Fruit fly (Drosophila melanogaster) whole organism: ENCODE measurements around the gene LUBEL.

Experiments used
- CG8478 ChIP-seq: fragments of >200 bp; optimal IDR thresholded peaks from 2 replicates; lab custom pipeline; 2018; ENCODE audit warnings: inconsistent platforms
- Dll ChIP-seq: fragments of >200 bp; optimal IDR thresholded peaks from 2 replicates; lab custom pipeline; 2017
- EcR ChIP-seq, 2 experiments: fragments of >200 bp; optimal IDR thresholded peaks; 2 replicates each; lab custom pipeline; 2017; ENCODE audit warnings: missing biosample characterization in 2 of 2, missing genetic modification characterization in 2 of 2, missing genetic modification reagents in 2 of 2
- pan ChIP-seq: fragments of >200 bp; optimal IDR thresholded peaks from 2 replicates; lab custom pipeline; 2017
- psq ChIP-seq: fragments of >200 bp; optimal IDR thresholded peaks from 2 replicates; lab custom pipeline; 2017
- usp ChIP-seq: fragments of >200 bp; optimal IDR thresholded peaks from 2 replicates; lab custom pipeline; 2017; ENCODE audit warnings: missing biosample characterization, missing genetic modification characterization, mixed read lengths

The LUBEL gene

DNA sequence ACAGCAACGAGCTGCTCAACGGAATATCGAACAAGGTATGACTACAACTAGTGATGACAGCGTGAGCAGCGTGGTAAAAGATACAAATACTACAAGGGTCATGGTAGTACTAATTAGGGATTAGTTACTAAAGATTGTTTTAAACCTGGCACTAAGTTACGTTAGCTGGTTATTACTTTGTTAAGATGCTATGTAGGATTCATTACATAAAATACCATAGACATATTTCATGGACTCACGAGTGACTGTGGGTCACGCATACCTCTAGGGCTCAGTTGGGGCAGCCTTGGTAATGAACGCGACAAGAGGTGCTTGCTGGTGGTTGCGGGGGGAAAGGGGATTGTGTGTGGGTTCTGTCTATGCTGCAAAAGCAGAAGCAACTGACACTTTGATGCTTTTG, 2.3 kb upstream of the LUBEL start:
- TF ChIP-seq psq (lab: Kevin White, UChicago) (no peak), CG8478 (no peak), usp (GFP tag; lab: Kevin White, UChicago) (no peak), EcR (GFP tag; optimal IDR thresholded peaks at IDR 0.05; lab: Kevin White, UChicago) (no peak), pan (lab: Kevin White, UChicago) (no peak), Dll (no peak)

DNA sequence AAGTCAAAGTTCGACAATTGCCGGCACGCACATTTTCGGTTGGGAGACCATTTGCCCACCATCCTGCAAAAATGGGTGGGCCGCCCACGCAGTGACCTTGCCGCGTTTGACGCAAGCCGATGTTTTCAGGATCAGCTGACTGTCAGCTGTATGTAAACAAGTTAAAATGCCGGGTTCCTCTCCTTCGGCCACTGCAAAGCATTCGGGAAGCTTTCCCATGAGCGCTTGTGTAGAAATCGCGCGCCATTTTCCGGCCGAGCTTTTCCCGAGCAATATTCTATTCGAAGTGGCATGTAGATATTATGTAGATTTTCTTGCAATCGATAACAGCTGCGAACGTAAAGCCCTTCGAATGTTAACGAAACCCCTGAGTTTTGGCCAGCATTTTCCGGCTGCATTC, 1.1 kb upstream of the LUBEL start, which contains the start of gene CG17378:
Gene CG17378 (plus strand): TSS at position 397 of the 400 bp plus-strand sequence.
- TF ChIP-seq EcR (GFP tag; optimal IDR thresholded peaks at IDR 0.05; lab: Kevin White, UChicago) (no peak), pan (lab: Kevin White, UChicago) (no peak), usp (GFP tag; lab: Kevin White, UChicago) (no peak), psq (lab: Kevin White, UChicago) (no peak), CG8478 (no peak)

DNA sequence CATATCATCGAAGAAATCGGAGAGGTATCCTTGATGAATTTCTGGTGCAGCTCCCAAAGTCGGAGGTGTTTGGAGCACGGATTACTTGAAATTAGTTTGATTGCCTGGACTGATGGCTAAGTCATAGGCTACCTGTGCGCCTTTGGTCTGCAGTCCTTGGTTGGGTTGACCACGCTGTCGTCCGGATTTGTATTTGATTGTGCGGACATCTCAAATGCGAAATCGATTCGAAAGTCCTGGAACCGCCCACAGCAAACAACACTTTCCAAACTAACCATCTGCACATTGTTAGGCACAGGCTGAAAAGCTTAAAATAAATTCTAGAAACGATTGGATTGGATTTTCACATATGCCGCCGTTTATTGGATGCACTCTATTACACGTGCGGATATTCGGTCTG, 13.0 kb downstream of the LUBEL start, which contains the start of gene CG11322:
Gene CG11322 (minus strand): TSS at position 101 of the 400 bp plus-strand sequence.
- TF ChIP-seq EcR (GFP tag; optimal IDR thresholded peaks at IDR 0.05; lab: Kevin White, UChicago) (no peak), psq (lab: Kevin White, UChicago) (no peak), usp (GFP tag; lab: Kevin White, UChicago) (no peak), CG8478 (no peak)

DNA sequence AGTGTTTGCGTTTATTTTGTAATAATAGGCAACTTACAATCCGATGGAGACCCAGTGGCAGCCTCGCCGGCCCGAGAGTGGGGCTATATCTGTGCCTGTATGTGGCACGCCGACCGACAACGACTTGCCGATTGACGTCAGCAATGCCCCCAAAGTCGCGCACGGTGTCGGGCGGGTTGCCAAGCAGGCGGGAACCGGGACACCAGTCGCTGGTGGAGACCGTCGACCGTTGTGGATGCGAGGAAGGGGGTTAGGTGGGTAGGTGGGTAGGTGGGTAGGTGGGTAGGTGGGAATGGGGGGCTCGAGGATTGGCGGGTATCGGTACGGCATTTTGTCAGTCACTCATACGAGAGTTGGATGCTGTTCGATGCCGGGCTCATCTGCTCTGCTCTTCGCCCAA, 21.5 kb downstream of the LUBEL start:
- TF ChIP-seq EcR (GFP tag; optimal IDR thresholded peaks at IDR 0.05; lab: Kevin White, UChicago) = no peak
- no peak for TF ChIP-seq CG8478
- no peak for TF ChIP-seq pan (lab: Kevin White, UChicago)
- no peak for TF ChIP-seq usp (GFP tag; lab: Kevin White, UChicago)
- TF ChIP-seq Dll = no peak
- no peak for TF ChIP-seq psq (lab: Kevin White, UChicago)

DNA sequence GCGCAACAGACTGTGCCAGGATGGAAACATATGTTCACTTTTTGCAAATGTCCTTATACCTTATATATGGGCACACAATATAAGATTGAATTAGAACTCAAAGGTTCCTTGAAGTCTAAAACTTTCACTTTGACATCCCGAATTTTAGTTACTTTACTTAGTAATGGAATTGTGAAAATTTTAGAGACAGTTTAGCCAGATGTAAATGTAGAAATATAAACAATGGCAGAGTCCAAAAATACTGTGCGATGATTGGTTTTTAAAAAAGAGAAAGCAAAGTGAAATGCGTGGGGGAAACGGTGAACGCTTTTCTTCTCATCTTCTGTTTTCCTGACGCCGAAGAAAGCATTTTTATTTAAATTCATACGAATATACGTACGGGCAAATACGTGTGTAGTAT, 24.7 kb downstream of the LUBEL start, which contains the start of gene CG44271:
Gene CG44271 (minus strand): TSS at position 101 of the 400 bp plus-strand sequence.
- TF ChIP-seq pan (lab: Kevin White, UChicago) (no peak), usp (GFP tag; lab: Kevin White, UChicago) (no peak), CG8478 (no peak), Dll (no peak), psq (lab: Kevin White, UChicago) (no peak), EcR (GFP tag; optimal IDR thresholded peaks at IDR 0.05; lab: Kevin White, UChicago) (no peak)

DNA sequence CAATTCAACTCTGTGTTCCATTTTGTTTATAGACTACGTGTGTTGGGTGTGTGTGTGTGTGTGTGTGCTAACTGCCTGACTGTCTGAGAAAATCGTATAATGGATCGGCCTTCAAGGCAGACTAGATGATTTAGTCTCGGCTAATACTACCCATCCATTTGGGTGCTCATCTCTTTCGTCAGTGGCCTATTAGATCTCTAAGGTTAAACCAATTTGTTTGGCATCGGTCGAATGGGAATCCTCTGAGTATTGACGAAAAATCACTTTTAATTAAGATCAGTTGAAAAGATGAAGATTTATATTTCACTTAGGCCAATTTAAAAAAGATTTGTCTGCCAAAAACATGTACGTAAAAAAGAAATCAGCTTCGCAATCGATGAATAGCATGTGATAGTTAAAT, 27.0 kb downstream of the LUBEL start, which contains the start of gene CG31910:
Gene CG31910 (minus strand): TSS at position 101 of the 400 bp plus-strand sequence.
- no peak for TF ChIP-seq psq (lab: Kevin White, UChicago)
- no peak for TF ChIP-seq CG8478
- TF ChIP-seq Dll = no peak
- TF ChIP-seq pan (lab: Kevin White, UChicago) = no peak
- no peak for TF ChIP-seq usp (GFP tag; lab: Kevin White, UChicago)
- TF ChIP-seq EcR (GFP tag; optimal IDR thresholded peaks at IDR 0.05; lab: Kevin White, UChicago) = no peak

DNA sequence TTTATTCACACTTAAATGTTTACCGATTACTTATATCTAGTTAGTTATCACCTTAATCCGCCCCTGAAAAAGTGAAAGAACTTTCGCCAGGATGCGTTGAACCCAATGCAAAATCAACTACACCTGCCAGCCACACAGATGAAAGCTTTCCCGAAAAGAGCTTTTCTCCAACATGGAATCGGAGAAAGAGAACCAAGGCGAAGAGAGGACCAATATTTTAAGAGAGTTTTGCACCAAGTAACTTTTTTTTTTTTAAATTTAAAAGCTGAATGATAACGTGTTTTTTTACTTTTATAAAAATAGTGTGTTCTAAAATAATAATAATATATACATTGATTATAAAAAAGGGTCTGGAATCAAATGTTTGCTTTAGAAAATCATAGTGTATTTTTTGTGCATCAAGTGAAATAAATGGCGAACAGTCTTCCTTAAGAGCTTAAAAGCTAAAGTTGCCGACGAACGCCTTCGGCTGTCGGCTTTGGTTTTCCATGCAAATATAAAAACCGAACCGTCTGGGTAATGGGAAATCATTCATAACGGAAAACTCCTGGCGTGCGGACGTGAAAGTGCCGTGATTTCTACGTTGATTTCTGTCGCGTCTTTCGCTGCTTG, 30.5 kb downstream of the LUBEL start, which contains the start of gene meng:
Gene meng (plus strand): TSS at position 523 of the 612 bp plus-strand sequence.
- TF ChIP-seq EcR (GFP tag; optimal IDR thresholded peaks at IDR 0.05; lab: Kevin White, UChicago) = no peak
- TF ChIP-seq Dll = no peak
- no peak for TF ChIP-seq pan (lab: Kevin White, UChicago)

DNA sequence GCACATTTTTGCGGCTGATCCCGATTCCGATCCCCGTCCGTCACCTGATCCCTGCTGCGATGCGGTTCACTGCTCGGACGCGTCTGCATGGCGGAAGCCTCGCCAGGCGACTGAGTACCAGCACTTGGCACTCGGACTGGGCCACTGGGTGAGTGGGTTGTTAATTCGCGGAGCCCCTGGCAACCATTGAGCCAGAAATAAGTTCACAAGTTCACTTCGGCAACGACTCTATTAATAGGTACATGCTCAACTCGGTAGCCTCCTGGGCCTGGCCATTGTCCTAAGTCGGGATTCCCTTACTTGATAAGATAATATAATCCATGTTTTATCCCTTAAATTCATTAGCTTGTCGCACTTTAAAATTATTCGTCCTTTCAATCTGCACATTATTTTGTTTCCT, 32.5 kb downstream of the LUBEL start, which contains the start of gene TTLL3A:
Gene TTLL3A (minus strand): TSS at position 101 of the 400 bp plus-strand sequence.
- TF ChIP-seq CG8478 (no peak), pan (lab: Kevin White, UChicago) (no peak), usp (GFP tag; lab: Kevin White, UChicago) (no peak), Dll (no peak), EcR (GFP tag; optimal IDR thresholded peaks at IDR 0.05; lab: Kevin White, UChicago) (no peak), psq (lab: Kevin White, UChicago) (no peak)

DNA sequence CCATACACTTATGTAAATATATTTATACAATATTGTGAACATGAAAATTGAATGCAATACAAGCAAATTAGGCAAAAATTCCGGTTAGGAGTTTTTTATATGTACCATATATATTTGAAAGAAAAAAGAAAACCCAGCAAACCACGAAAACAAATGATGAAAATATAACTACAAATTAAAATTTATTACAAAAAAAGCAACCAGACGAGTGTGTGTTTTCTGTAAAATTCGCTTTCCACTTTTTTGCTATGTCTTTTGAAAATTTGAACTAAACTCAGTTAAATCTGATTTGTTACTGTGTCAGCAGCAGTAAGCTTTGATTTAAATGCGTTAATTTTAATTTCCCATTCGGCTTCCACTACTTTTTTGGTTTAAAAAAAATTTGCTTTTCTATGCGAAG, 40.0 kb downstream of the LUBEL start, which contains the start of gene TTLL3B:
Gene TTLL3B (plus strand): TSS at position 301 of the 400 bp plus-strand sequence.
- TF ChIP-seq psq (lab: Kevin White, UChicago) (no peak), CG8478 (no peak), Dll (no peak), usp (GFP tag; lab: Kevin White, UChicago) (no peak), EcR (GFP tag; optimal IDR thresholded peaks at IDR 0.05; lab: Kevin White, UChicago) (no peak), pan (lab: Kevin White, UChicago) (no peak)

DNA sequence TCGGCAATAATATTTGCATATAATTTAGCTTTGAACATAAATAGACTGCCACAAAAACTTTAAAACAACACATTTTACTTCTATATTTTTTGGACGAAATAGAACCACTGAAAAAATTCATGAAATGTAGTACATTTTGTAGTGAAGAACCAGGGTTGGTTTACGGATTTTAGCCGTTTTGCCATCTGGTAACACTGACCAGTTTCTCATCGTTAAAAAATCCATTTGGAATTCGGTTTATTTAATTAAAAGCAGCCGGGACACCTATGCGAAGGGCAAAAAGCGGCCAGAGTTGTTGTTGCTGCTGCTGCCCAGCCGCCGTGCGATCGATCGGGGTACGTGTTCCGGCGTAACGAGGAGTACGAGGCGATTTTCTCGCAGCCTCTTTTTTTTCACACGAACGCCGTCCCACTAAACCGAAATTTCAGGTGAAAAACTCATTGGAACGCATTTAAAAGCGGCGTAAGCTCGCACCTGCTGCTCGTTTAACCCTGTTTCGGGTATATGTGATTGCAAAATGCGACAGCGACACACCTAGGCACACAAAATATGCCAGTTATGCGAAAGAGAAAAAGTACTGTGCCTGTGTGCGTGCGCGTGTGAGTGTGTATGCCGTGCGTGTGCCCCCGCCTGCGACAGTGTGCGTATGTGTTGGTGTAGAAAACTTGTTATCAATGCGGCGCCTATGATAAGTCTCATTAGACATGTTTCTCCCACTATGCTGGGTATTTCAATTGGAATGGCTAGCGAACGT, 48.6 kb downstream of the LUBEL start, which contains the start of gene Liprin-alpha:
Gene Liprin-alpha (plus strand): TSS at position 154 of the 754 bp plus-strand sequence.
- TF ChIP-seq CG8478 = peak; percentile 30
- TF ChIP-seq usp (GFP tag; lab: Kevin White, UChicago) = no peak

DNA sequence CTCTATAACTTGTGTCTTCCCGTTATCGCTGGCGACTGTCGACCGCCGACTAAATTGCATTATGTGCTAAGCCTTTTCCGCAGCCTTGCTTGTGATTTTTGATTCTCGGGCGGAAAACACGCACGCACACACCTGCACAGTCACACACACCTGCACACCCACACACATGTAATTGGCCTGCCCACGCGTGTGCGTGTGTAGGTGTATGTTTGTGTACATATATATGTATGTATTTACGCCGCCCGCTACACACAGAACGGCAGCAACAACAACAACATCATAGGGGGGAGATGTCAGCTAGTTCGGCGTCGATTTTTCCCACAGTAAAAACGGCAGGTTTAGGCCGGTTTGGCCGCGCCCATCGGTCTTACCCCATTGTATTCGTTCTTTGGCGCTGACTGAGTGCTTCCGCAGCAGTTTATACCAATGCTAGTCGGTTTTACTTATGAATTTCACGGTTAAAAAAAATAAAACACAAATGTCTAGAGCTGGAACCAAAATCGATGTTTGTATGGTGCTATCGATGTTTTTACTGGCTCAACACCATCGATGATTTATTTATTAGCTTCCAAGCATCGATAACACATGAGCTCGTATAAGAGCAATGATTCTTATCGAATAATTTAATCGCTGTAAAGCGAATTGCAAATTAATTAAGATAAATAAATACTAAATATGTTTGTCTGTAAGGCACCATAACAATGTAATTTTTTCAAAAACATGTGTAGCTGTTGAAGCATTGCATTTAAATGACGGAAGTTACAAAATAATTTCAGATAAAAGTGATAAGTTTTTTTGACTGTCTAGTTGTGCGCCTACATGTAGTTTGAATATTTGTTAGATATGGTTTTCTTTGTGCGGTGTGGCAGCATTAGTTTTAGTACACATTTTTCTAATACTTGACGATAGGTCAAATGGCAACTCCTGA, 49.5 kb downstream of the LUBEL start, which contains the start of gene homer:
Gene homer (minus strand): TSS at position 538 of the 928 bp plus-strand sequence.
- TF ChIP-seq usp (GFP tag; lab: Kevin White, UChicago) (no peak), EcR (GFP tag; optimal IDR thresholded peaks at IDR 0.05; lab: Kevin White, UChicago) (no peak), pan (lab: Kevin White, UChicago) (no peak), CG8478 (peak; percentile 13)
